Worm (Caenorhabditis elegans) whole organism, L4 larva: ENCODE measurements around the gene sel-7.

Experiments
- Y75B8A.6 ChIP-seq: fragments of 200-800 bp; sonication (Bioruptor generic); IDR thresholded peaks from 2 replicates; pipeline ENCODE4 v1.3.6; 2022; ENCODE audit warnings: missing genetic modification reagents, missing genetic modification characterization, missing compliant biosample characterization
- ZK337.2 ChIP-seq: fragments of 200-800 bp; sonication (Bioruptor generic); IDR thresholded peaks from 2 replicates; pipeline ENCODE4 v1.3.6; 2022; ENCODE audit warnings: missing genetic modification reagents, missing genetic modification characterization, missing compliant biosample characterization
- ZK546.5 ChIP-seq, 2 experiments: sonication (generic microtip); optimal IDR thresholded peaks; 2 replicates each; lab custom pipeline; 2017; ENCODE audit warnings: missing biosample characterization in 2 of 2, missing genetic modification characterization in 2 of 2
- ceh-82 ChIP-seq: sonication (generic microtip); optimal IDR thresholded peaks from 2 replicates; lab custom pipeline; 2017; ENCODE audit warnings: missing biosample characterization, missing genetic modification characterization
- dve-1 ChIP-seq: sonication (generic microtip); optimal IDR thresholded peaks from 2 replicates; lab custom pipeline; 2017; ENCODE audit warnings: antibody characterized with exemption, mild to moderate bottlenecking, missing genetic modification characterization, missing compliant biosample characterization; ENCODE audit not compliant: insufficient read depth
- gei-8 ChIP-seq: fragments of 200-800 bp; sonication (Bioruptor generic); optimal IDR thresholded peaks from 2 replicates; lab custom pipeline; 2018; ENCODE audit warnings: mild to moderate bottlenecking, missing genetic modification characterization, missing compliant biosample characterization
- lin-13 ChIP-seq: fragments of 150-350 bp; optimal IDR thresholded peaks from 2 replicates; lab custom pipeline; 2014; ENCODE audit warnings: missing biosample characterization, missing genetic modification reagents, missing genetic modification characterization
- nhr-11 ChIP-seq: fragments of 150-350 bp; optimal IDR thresholded peaks from 2 replicates; lab custom pipeline; 2014; ENCODE audit warnings: missing biosample characterization, missing genetic modification characterization
- nhr-111 ChIP-seq: fragments of 200-800 bp; sonication (Bioruptor generic); optimal IDR thresholded peaks from 2 replicates; lab custom pipeline; 2018; ENCODE audit warnings: mild to moderate bottlenecking, missing genetic modification characterization, missing compliant biosample characterization
- nhr-42 ChIP-seq: fragments of 200-800 bp; sonication (Bioruptor generic); IDR thresholded peaks from 2 replicates; pipeline ENCODE4 v1.3.6; 2022; ENCODE audit warnings: missing genetic modification characterization, missing compliant biosample characterization
- pha-4 ChIP-seq, 2 experiments: fragments of 150-350 bp in 1 of 2; fragments of 200-800 bp in 1 of 2; sonication (Bioruptor generic) in 1 of 2; IDR thresholded peaks in 1 of 2; optimal IDR thresholded peaks in 1 of 2; 2 replicates each; pipeline versions ENCODE4 v1.3.6 to Lab custom; 2014 to 2022; ENCODE audit warnings: missing genetic modification characterization in 2 of 2, missing genetic modification reagents in 2 of 2, missing biosample characterization in 1 of 2, missing compliant biosample characterization in 1 of 2
- zfp-2 ChIP-seq: sonication (generic microtip); optimal IDR thresholded peaks from 2 replicates; lab custom pipeline; 2016; ENCODE audit warnings: mild to moderate bottlenecking, missing genetic modification characterization, missing compliant biosample characterization

ce11 chrX:14359571-14359970, 19.3 kb upstream of the sel-7 start:
- TF ChIP-seq nhr-111 (GFP tag; lab: Kevin White, UChicago) (no peak), pha-4 (GFP tag; IDR thresholded peaks at IDR 0.05; lab: Robert Waterston, UW) (no peak), pha-4 (tag; optimal IDR thresholded peaks at IDR 0.05; lab: Kevin White, UChicago) (no peak), lin-13 (no peak), zfp-2 (tag; lab: Kevin White, UChicago) (no peak), ZK337.2 (GFP tag; lab: Robert Waterston, UW) (no peak), dve-1 (tag; lab: Kevin White, UChicago) (no peak), ceh-82 (no peak), Y75B8A.6 (GFP tag; lab: Robert Waterston, UW) (no peak), nhr-42 (GFP tag; lab: Robert Waterston, UW) (no peak), nhr-11 (no peak), ZK546.5 (tag; optimal IDR thresholded peaks at IDR 0.05; lab: Kevin White, UChicago) (no peak), gei-8 (GFP tag; lab: Kevin White, UChicago) (no peak)
